Worm (Caenorhabditis elegans): Measurements from ENCODE around the gene sedl-1.

Gene sedl-1

ce11 chrX:1486135-1486648 is 46.1 kb upstream of the sedl-1 start, which contains the start of the genes D1005.10 and dhs-25 (continued):
- no peak for TF ChIP-seq nhr-77 (tag; optimal IDR thresholded peaks at IDR 0.05)
- TF ChIP-seq eor-1 (tag; optimal IDR thresholded peaks at IDR 0.05): no peak
- TF ChIP-seq lsy-12 (tag; optimal IDR thresholded peaks at IDR 0.05): no peak
- no peak for TF ChIP-seq tbx-2 (tag; optimal IDR thresholded peaks at IDR 0.05)
- TF ChIP-seq nfya-1 (tag; optimal IDR thresholded peaks at IDR 0.05; ENCODE audit: insufficient read depth): peak; percentile 72
- TF ChIP-seq ceh-9 (tag; optimal IDR thresholded peaks at IDR 0.05): no peak
- no peak for TF ChIP-seq fkh-2 (tag; optimal IDR thresholded peaks at IDR 0.05)
- TF ChIP-seq R02D3.7 (tag; optimal IDR thresholded peaks at IDR 0.05): no peak

ce11 chrX:1485718-1486117 is 45.7 kb upstream of the sedl-1 start, which contains the start of gene D1005.4:
Gene D1005.4 (minus strand): TSS chrX:1485818.
- no peak for TF ChIP-seq eor-1 (tag; optimal IDR thresholded peaks at IDR 0.05)

ce11 chrX:1483229-1483628 is 43.2 kb upstream of the sedl-1 start:
- TF ChIP-seq nhr-11 (tag; optimal IDR thresholded peaks at IDR 0.05) (no peak), jun-1 (tag; optimal IDR thresholded peaks at IDR 0.05) (no peak), unc-62 (GFP tag; optimal IDR thresholded peaks at IDR 0.05) (no peak), egl-5 (tag; optimal IDR thresholded peaks at IDR 0.05) (no peak), skn-1 (tag; optimal IDR thresholded peaks at IDR 0.05) (no peak), tbx-2 (tag; optimal IDR thresholded peaks at IDR 0.05) (no peak), nhr-237 (tag; optimal IDR thresholded peaks at IDR 0.05) (no peak), fkh-2 (tag; optimal IDR thresholded peaks at IDR 0.05) (no peak), daf-12 (tag; optimal IDR thresholded peaks at IDR 0.05) (no peak), lin-15B (tag; optimal IDR thresholded peaks at IDR 0.05) (no peak), elt-3 (tag; optimal IDR thresholded peaks at IDR 0.05) (no peak), ama-1 (optimal IDR thresholded peaks at IDR 0.05) (no peak), nhr-25 (tag; optimal IDR thresholded peaks at IDR 0.05) (no peak)

- TF ChIP-seq nhr-237 (tag; optimal IDR thresholded peaks at IDR 0.05): no peak
- TF ChIP-seq nhr-77 (tag; optimal IDR thresholded peaks at IDR 0.05): no peak
- TF ChIP-seq sea-2 (GFP tag; optimal IDR thresholded peaks at IDR 0.05): no peak
- no peak for TF ChIP-seq mml-1 (tag; optimal IDR thresholded peaks at IDR 0.05)
- no peak for TF ChIP-seq nhr-25 (tag; optimal IDR thresholded peaks at IDR 0.05)
- TF ChIP-seq ztf-4 (tag; optimal IDR thresholded peaks at IDR 0.05): no peak
- TF ChIP-seq unc-39 (tag; optimal IDR thresholded peaks at IDR 0.05): no peak
- TF ChIP-seq ZK546.5 (tag; optimal IDR thresholded peaks at IDR 0.05): no peak
- TF ChIP-seq elt-2 (tag; optimal IDR thresholded peaks at IDR 0.05): no peak
- TF ChIP-seq egl-5 (tag; optimal IDR thresholded peaks at IDR 0.05): no peak
These were observed 40.5 kb upstream of the sedl-1 start for ce11 chrX:1480564-1480963.

- TF ChIP-seq nhr-67 (tag; optimal IDR thresholded peaks at IDR 0.05) (no peak), mml-1 (tag; optimal IDR thresholded peaks at IDR 0.05) (peak; percentile 67), elt-2 (tag; optimal IDR thresholded peaks at IDR 0.05) (peak; percentile 19)
These were observed 39.6 kb upstream of the sedl-1 start for ce11 chrX:1479637-1480036.

- TF ChIP-seq ztf-11 (tag; optimal IDR thresholded peaks at IDR 0.05) (no peak), fkh-2 (tag; optimal IDR thresholded peaks at IDR 0.05) (peak; percentile 3), pha-4 (tag; optimal IDR thresholded peaks at IDR 0.05) (peak; percentile 72), nhr-28 (tag; optimal IDR thresholded peaks at IDR 0.05) (no peak), nhr-12 (tag; optimal IDR thresholded peaks at IDR 0.05) (no peak), ZK546.5 (tag; optimal IDR thresholded peaks at IDR 0.05) (no peak), egl-27 (tag; optimal IDR thresholded peaks at IDR 0.05) (no peak), sea-2 (GFP tag; optimal IDR thresholded peaks at IDR 0.05) (no peak), daf-12 (tag; optimal IDR thresholded peaks at IDR 0.05) (no peak), nhr-67 (tag; optimal IDR thresholded peaks at IDR 0.05) (no peak), lin-15B (tag; optimal IDR thresholded peaks at IDR 0.05) (no peak), elt-2 (tag; optimal IDR thresholded peaks at IDR 0.05) (no peak), jun-1 (tag; optimal IDR thresholded peaks at IDR 0.05) (no peak), lsy-12 (tag; optimal IDR thresholded peaks at IDR 0.05) (no peak), ztf-4 (tag; optimal IDR thresholded peaks at IDR 0.05) (no peak), tbx-2 (tag; optimal IDR thresholded peaks at IDR 0.05) (no peak), elt-3 (tag; optimal IDR thresholded peaks at IDR 0.05) (no peak), snpc-4 (tag; optimal IDR thresholded peaks at IDR 0.05) (peak; percentile 32), R02D3.7 (tag; optimal IDR thresholded peaks at IDR 0.05) (no peak), hmg-11 (tag; optimal IDR thresholded peaks at IDR 0.05) (no peak), nhr-76 (tag; optimal IDR thresholded peaks at IDR 0.05) (no peak)
These were observed 39.1 kb upstream of the sedl-1 start, which contains the start of gene acly-1 for ce11 chrX:1479190-1479589. Gene acly-1 (plus strand): TSS chrX:1479542.
